Fruit fly (Drosophila melanogaster) whole organism, wandering third instar larva: ENCODE measurements around the gene CG13390.

Experiments
- GATAd ChIP-seq: sonication (Bioruptor generic); optimal IDR thresholded peaks from 2 replicates; lab custom pipeline; 2016; ENCODE audit warnings: missing biosample characterization, missing genetic modification characterization
- Hr83 ChIP-seq: fragments of 200-300 bp; sonication (Bioruptor generic); optimal IDR thresholded peaks from 2 replicates; lab custom pipeline; 2016; ENCODE audit warnings: missing biosample characterization, mild to moderate bottlenecking, missing genetic modification characterization, moderate library complexity; ENCODE audit not compliant: poor library complexity, severe bottlenecking
- OdsH ChIP-seq: fragments of 200-800 bp; sonication (Bioruptor generic); optimal IDR thresholded peaks from 2 replicates; lab custom pipeline; 2016; ENCODE audit warnings: missing biosample characterization, mild to moderate bottlenecking, missing genetic modification characterization
- brk ChIP-seq: fragments of 200-800 bp; sonication (Bioruptor generic); optimal IDR thresholded peaks from 2 replicates; lab custom pipeline; 2016; ENCODE audit warnings: missing biosample characterization, mild to moderate bottlenecking, missing genetic modification characterization
- dl ChIP-seq, 2 experiments: fragments of 175-275, 200-275 bp in 1 of 2; fragments of 200-275 bp in 1 of 2; sonication (Bioruptor generic); optimal IDR thresholded peaks; lab custom pipeline; 2018; ENCODE audit warnings: mild to moderate bottlenecking in 2 of 2, missing biosample characterization in 2 of 2, missing genetic modification characterization in 2 of 2, moderate library complexity in 2 of 2; ENCODE audit not compliant: partially characterized antibody in 2 of 2, insufficient read depth in 1 of 2
- lola ChIP-seq: fragments of >200 bp; optimal IDR thresholded peaks from 2 replicates; lab custom pipeline; 2017; ENCODE audit warnings: missing biosample characterization, missing genetic modification characterization
- pan ChIP-seq: fragments of >200 bp; optimal IDR thresholded peaks from 2 replicates; lab custom pipeline; 2017
- psq ChIP-seq: fragments of 200-800 bp; sonication (Bioruptor generic); optimal IDR thresholded peaks from 3 replicates; lab custom pipeline; 2017; ENCODE audit warnings: missing biosample characterization, mild to moderate bottlenecking, missing genetic modification characterization, moderate library complexity
- sage ChIP-seq: fragments of 200-800 bp; sonication (Bioruptor generic); optimal IDR thresholded peaks from 2 replicates; lab custom pipeline; 2016; ENCODE audit warnings: missing biosample characterization, mild to moderate bottlenecking, missing genetic modification characterization

DNA sequence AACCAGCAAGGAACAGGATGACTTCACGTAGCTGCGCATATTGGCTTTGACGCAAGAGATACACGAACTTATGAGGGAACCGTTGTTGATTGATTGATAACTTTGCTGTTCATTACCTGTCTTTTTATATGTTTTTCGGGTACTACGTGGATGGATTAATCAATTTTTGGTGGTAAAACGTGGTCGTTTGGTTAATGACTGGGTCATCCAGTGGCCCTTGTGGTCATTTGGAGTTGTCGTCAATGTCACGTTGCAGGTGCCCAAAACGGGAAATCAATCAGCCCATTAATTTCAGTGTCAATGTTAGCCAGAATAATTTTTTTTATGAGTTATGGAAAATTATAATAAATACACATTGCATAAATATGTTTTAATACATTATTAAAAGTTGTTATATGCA is 12.6 kb upstream of the CG13390 start, which contains the start of gene CG42819:
- no peak for TF ChIP-seq sage (GFP tag; lab: Kevin White, UChicago)
- no peak for TF ChIP-seq GATAd (GFP tag; lab: Kevin White, UChicago)
- TF ChIP-seq pan (lab: Kevin White, UChicago), result no peak
- no peak for TF ChIP-seq OdsH
- TF ChIP-seq Hr83 (GFP tag; lab: Kevin White, UChicago), result no peak
- TF ChIP-seq dl (GFP tag; optimal IDR thresholded peaks at IDR 0.05; lab: Kevin White, UChicago; ENCODE audit: insufficient read depth in 1 of 2, partially characterized antibody in 2 of 2), result no peak
- no peak for TF ChIP-seq brk (GFP tag; lab: Kevin White, UChicago)
- TF ChIP-seq psq (GFP tag; lab: Kevin White, UChicago), result no peak
- no peak for TF ChIP-seq lola (GFP tag; lab: Kevin White, UChicago)
